Worm (Caenorhabditis elegans): Measurements from ENCODE around the gene srh-75.

srh-75 gene

DNA sequence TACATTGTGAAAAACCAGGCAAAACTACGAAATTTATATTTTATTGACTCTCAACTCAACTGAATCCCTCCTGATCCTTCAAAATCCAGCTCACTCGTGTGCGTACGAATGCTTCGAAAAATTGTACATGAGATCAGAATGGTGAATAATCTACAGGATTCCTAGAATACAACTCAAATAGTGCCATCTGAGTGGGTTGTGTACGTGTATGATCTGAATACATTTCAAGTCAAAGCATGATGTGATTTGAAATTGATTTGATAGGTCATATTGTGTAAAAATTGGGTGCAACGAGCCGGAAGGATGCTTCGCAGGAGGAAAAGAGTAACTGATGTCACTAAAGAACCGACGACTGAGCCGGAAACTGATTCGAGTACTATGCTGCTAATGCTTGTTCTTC, 46.2 kb downstream of the srh-75 start:
- TF ChIP-seq unc-62 (GFP tag; optimal IDR thresholded peaks at IDR 0.05), result no peak

DNA sequence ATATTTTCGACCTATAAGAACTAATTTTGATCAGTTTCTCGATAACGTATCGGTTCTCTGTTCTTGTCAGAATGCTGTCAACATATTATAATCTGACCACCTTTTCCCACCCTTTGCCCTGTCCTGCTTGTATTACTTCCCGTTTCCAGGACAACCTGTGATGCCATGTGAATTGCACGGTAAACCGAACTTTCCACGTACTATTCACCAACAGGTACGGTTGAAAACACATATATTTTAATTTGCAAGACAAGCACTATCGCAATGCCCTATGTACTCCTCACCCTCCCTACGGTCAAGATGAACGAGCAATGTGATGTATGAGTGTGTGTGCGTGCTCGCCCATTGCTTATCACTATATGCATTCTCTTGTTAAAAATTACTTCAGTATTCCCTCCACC, 47.8 kb downstream of the srh-75 start:
- no peak for TF ChIP-seq unc-62 (GFP tag; optimal IDR thresholded peaks at IDR 0.05)

DNA sequence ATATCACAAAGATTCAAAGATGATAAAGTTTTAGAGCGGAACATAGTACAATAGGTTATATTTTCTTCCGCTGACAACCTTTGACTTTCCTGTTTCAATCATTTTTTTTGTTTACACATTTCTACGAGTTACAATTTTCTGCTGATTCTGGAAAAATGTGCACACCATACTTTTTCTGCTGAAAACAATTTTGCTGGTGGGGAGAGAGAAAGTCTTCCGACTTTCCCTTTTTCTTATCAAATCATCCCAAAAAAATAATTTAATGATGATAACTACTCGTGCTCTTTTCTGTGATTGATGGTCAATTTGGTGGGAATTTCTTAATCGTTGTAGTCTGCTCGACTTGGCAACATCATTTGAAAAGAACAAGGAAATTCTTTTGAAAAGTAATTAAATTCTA, 49.3 kb downstream of the srh-75 start:
- no peak for TF ChIP-seq unc-62 (GFP tag; optimal IDR thresholded peaks at IDR 0.05)

Data from whole organism, dauer.